Fruit fly (Drosophila melanogaster) whole organism, embryonic: ENCODE results near the gene Polr3H.

ENCODE experiments used
- BEAF-32 ChIP-seq: fragments of 200-800 bp; sonication (Bioruptor generic); optimal IDR thresholded peaks from 3 replicates; lab custom pipeline; 2017; ENCODE audit warnings: missing biosample characterization, missing genetic modification characterization, mild to moderate bottlenecking, moderate library complexity, missing genetic modification reagents
- CG11085 ChIP-seq: fragments of 200-800 bp; sonication (Bioruptor generic); IDR thresholded peaks from 2 replicates; pipeline ENCODE4 v1.3.6; 2022; ENCODE audit warnings: missing biosample characterization, missing genetic modification characterization
- CG11696 ChIP-seq: fragments of 200-800 bp; sonication (Bioruptor generic); IDR thresholded peaks from 2 replicates; pipeline ENCODE4 v1.3.6; 2022; ENCODE audit warnings: missing biosample characterization, missing genetic modification characterization
- CG12299 ChIP-seq: fragments of 200-800 bp; sonication (Bioruptor generic); optimal IDR thresholded peaks from 2 replicates; lab custom pipeline; 2018; ENCODE audit warnings: missing biosample characterization, mild to moderate bottlenecking, missing genetic modification characterization
- CG14710 ChIP-seq: fragments of 200-800 bp; sonication (Bioruptor generic); optimal IDR thresholded peaks from 3 replicates; lab custom pipeline; 2019; ENCODE audit warnings: missing biosample characterization, mild to moderate bottlenecking, missing genetic modification characterization, moderate library complexity
- CG17385 ChIP-seq: fragments of 200-800 bp; sonication (Bioruptor generic); optimal IDR thresholded peaks from 3 replicates; lab custom pipeline; 2018; ENCODE audit warnings: missing biosample characterization, mild to moderate bottlenecking, missing genetic modification characterization
- CG17568 ChIP-seq: fragments of 200-800 bp; sonication (Bioruptor generic); optimal IDR thresholded peaks from 2 replicates; lab custom pipeline; 2018; ENCODE audit warnings: missing biosample characterization, mild to moderate bottlenecking, missing genetic modification characterization, moderate library complexity
- CG17829 ChIP-seq: fragments of 200-800 bp; optimal IDR thresholded peaks from 2 replicates; lab custom pipeline; 2019; ENCODE audit warnings: missing biosample characterization, mild to moderate bottlenecking, missing genetic modification characterization, moderate library complexity
- CG2712 ChIP-seq: fragments of 200-800 bp; optimal IDR thresholded peaks from 3 replicates; lab custom pipeline; 2019; ENCODE audit warnings: missing biosample characterization, mild to moderate bottlenecking, missing genetic modification characterization, moderate library complexity
- CG30020 ChIP-seq: fragments of 200-800 bp; optimal IDR thresholded peaks from 2 replicates; lab custom pipeline; 2019; ENCODE audit warnings: missing biosample characterization, mild to moderate bottlenecking, missing genetic modification characterization, moderate library complexity
- CG30403 ChIP-seq: fragments of 200-800 bp; sonication (Bioruptor generic); optimal IDR thresholded peaks from 3 replicates; lab custom pipeline; 2016; ENCODE audit warnings: missing biosample characterization, missing genetic modification characterization
- CG5245 ChIP-seq: fragments of 200-800 bp; sonication (Bioruptor generic); optimal IDR thresholded peaks from 3 replicates; lab custom pipeline; 2016; ENCODE audit warnings: missing biosample characterization, missing genetic modification characterization
- CG6254 ChIP-seq: fragments of 200-800 bp; sonication (Bioruptor generic); optimal IDR thresholded peaks from 3 replicates; lab custom pipeline; 2017; ENCODE audit warnings: mild to moderate bottlenecking, missing biosample characterization, missing genetic modification reagents, missing genetic modification characterization
- CG6683 ChIP-seq: fragments of 200-800 bp; sonication (Bioruptor generic); optimal IDR thresholded peaks from 2 replicates; lab custom pipeline; 2017; ENCODE audit warnings: missing biosample characterization, mild to moderate bottlenecking, missing genetic modification characterization, missing genetic modification reagents
- CG7357 ChIP-seq: fragments of 200-800 bp; sonication (Bioruptor generic); IDR thresholded peaks from 3 replicates; pipeline ENCODE4 v1.3.6; 2022; ENCODE audit warnings: missing biosample characterization, missing genetic modification characterization
- CG7839 ChIP-seq: fragments of 200-800 bp; sonication (Bioruptor generic); optimal IDR thresholded peaks from 3 replicates; lab custom pipeline; 2018; ENCODE audit warnings: missing biosample characterization, mild to moderate bottlenecking, missing genetic modification characterization, moderate library complexity
- CG9797 ChIP-seq: fragments of 200-800 bp; sonication (Bioruptor generic); optimal IDR thresholded peaks from 3 replicates; lab custom pipeline; 2018; ENCODE audit warnings: missing biosample characterization, mild to moderate bottlenecking, missing genetic modification characterization
- CG9817 ChIP-seq: fragments of 200-800 bp; sonication (Bioruptor generic); optimal IDR thresholded peaks from 2 replicates; lab custom pipeline; 2018; ENCODE audit warnings: missing biosample characterization, mild to moderate bottlenecking, missing genetic modification characterization, moderate library complexity
- Camta ChIP-seq: fragments of 200-800 bp; sonication (Bioruptor generic); optimal IDR thresholded peaks from 2 replicates; lab custom pipeline; 2016; ENCODE audit warnings: missing biosample characterization, missing genetic modification characterization
- D ChIP-seq, 2 experiments: fragments of 200-800 bp in 1 of 2; fragments of >200 bp in 1 of 2; sonication (Bioruptor generic) in 1 of 2; optimal IDR thresholded peaks; 2 replicates in 1 of 2; 3 replicates in 1 of 2; lab custom pipeline; 2017; ENCODE audit warnings: mild to moderate bottlenecking in 1 of 2, missing biosample characterization in 1 of 2, missing genetic modification characterization in 1 of 2, missing genetic modification reagents in 1 of 2
- Eip74EF ChIP-seq, 2 experiments: fragments of 200-800 bp in 1 of 2; fragments of >200 bp in 1 of 2; sonication (Bioruptor generic) in 1 of 2; optimal IDR thresholded peaks; 2 replicates each; lab custom pipeline; 2017 to 2019; ENCODE audit warnings: missing biosample characterization in 2 of 2, missing genetic modification characterization in 2 of 2, mild to moderate bottlenecking in 1 of 2, moderate library complexity in 1 of 2
- Gsc ChIP-seq: fragments of 200-800 bp; sonication (Bioruptor generic); IDR thresholded peaks from 2 replicates; pipeline ENCODE4 v1.3.6; 2022; ENCODE audit warnings: missing biosample characterization, missing genetic modification characterization
- HLHmδ ChIP-seq: fragments of 200-800 bp; sonication (Bioruptor generic); optimal IDR thresholded peaks from 2 replicates; lab custom pipeline; 2018; ENCODE audit warnings: missing biosample characterization, mild to moderate bottlenecking, missing genetic modification characterization, moderate library complexity
- HmgD ChIP-seq: fragments of 200-800 bp; sonication (Bioruptor generic); optimal IDR thresholded peaks from 3 replicates; lab custom pipeline; 2016; ENCODE audit warnings: missing biosample characterization, missing genetic modification characterization
- Hr39 ChIP-seq: fragments of >200 bp; optimal IDR thresholded peaks from 2 replicates; lab custom pipeline; 2017
- Hr78 ChIP-seq, 2 experiments: fragments of 200-800 bp in 1 of 2; fragments of >200 bp in 1 of 2; sonication (Bioruptor generic) in 1 of 2; optimal IDR thresholded peaks; 2 replicates each; lab custom pipeline; 2017 to 2019; ENCODE audit warnings: missing biosample characterization in 2 of 2, missing genetic modification characterization in 2 of 2, mild to moderate bottlenecking in 1 of 2, moderate library complexity in 1 of 2
- Hsf ChIP-seq: fragments of 200-800 bp; sonication (Bioruptor generic); optimal IDR thresholded peaks from 3 replicates; lab custom pipeline; 2016; ENCODE audit warnings: missing biosample characterization, missing genetic modification characterization
- Mrtf ChIP-seq: fragments of 200-800 bp; sonication (Bioruptor generic); IDR thresholded peaks from 3 replicates; pipeline ENCODE4 v1.3.6; 2022; ENCODE audit warnings: missing biosample characterization, missing genetic modification characterization
- Nf-YA ChIP-seq: fragments of 200-800 bp; sonication (Bioruptor generic); IDR thresholded peaks from 2 replicates; pipeline ENCODE4 v1.3.6; 2022; ENCODE audit warnings: missing biosample characterization, missing genetic modification characterization
- NfI ChIP-seq: fragments of 200-800 bp; sonication (Bioruptor generic); optimal IDR thresholded peaks from 3 replicates; lab custom pipeline; 2018; ENCODE audit warnings: missing biosample characterization, mild to moderate bottlenecking, missing genetic modification characterization, moderate library complexity
- Side ChIP-seq: fragments of 200-800 bp; sonication (Bioruptor generic); optimal IDR thresholded peaks from 2 replicates; lab custom pipeline; 2016; ENCODE audit warnings: missing biosample characterization, missing genetic modification characterization
- Vsx1 ChIP-seq: fragments of 200-800 bp; sonication (Bioruptor generic); optimal IDR thresholded peaks from 2 replicates; lab custom pipeline; 2017; ENCODE audit warnings: missing biosample characterization, mild to moderate bottlenecking, missing genetic modification characterization, missing genetic modification reagents
- YL-1 ChIP-seq: fragments of 200-800 bp; sonication (Bioruptor generic); optimal IDR thresholded peaks from 3 replicates; lab custom pipeline; 2017; ENCODE audit warnings: missing biosample characterization, mild to moderate bottlenecking, missing genetic modification characterization
- bbx ChIP-seq: fragments of 200-800 bp; sonication (Bioruptor generic); IDR thresholded peaks from 2 replicates; pipeline ENCODE4 v1.3.6; 2022; ENCODE audit warnings: missing biosample characterization, missing genetic modification characterization; ENCODE audit not compliant: partially characterized antibody
- cwo ChIP-seq: fragments of 200-800 bp; sonication (Bioruptor generic); optimal IDR thresholded peaks from 3 replicates; lab custom pipeline; 2017; ENCODE audit warnings: missing biosample characterization, missing genetic modification characterization, mild to moderate bottlenecking, moderate library complexity, missing genetic modification reagents
- disco-r ChIP-seq: fragments of 200-800 bp; sonication (Bioruptor generic); optimal IDR thresholded peaks from 2 replicates; lab custom pipeline; 2016; ENCODE audit warnings: missing biosample characterization, missing genetic modification characterization
- dpn ChIP-seq, 2 experiments: fragments of 200-800 bp; sonication (Bioruptor generic); optimal IDR thresholded peaks; 3 replicates each; lab custom pipeline; 2016; ENCODE audit warnings: missing biosample characterization in 2 of 2, missing genetic modification characterization in 2 of 2
- fd102C ChIP-seq: fragments of 200-800 bp; sonication (Bioruptor generic); optimal IDR thresholded peaks from 2 replicates; lab custom pipeline; 2018; ENCODE audit warnings: missing biosample characterization, mild to moderate bottlenecking, missing genetic modification characterization, moderate library complexity
- gsb-n ChIP-seq: fragments of 200-800 bp; sonication (Bioruptor generic); optimal IDR thresholded peaks from 3 replicates; lab custom pipeline; 2018; ENCODE audit warnings: missing biosample characterization, mild to moderate bottlenecking, missing genetic modification characterization
- gt ChIP-seq: fragments of 200-800 bp; sonication (Bioruptor generic); IDR thresholded peaks from 2 replicates; pipeline ENCODE4 v1.3.6; 2022; ENCODE audit warnings: missing biosample characterization, missing genetic modification characterization
- ken ChIP-seq: fragments of 200-800 bp; sonication (Bioruptor generic); IDR thresholded peaks from 3 replicates; pipeline ENCODE4 v1.3.6; 2022; ENCODE audit warnings: missing biosample characterization, missing genetic modification characterization
- lola ChIP-seq, 3 experiments: fragments of >200 bp in 2 of 3; fragments of 200-800 bp in 1 of 3; sonication (Bioruptor generic) in 1 of 3; optimal IDR thresholded peaks; 2 replicates each; lab custom pipeline; 2017 to 2019; ENCODE audit warnings: missing biosample characterization in 3 of 3, missing genetic modification characterization in 3 of 3, mild to moderate bottlenecking in 1 of 3, moderate library complexity in 1 of 3
- lov ChIP-seq, 2 experiments: fragments of 200-800 bp in 1 of 2; fragments of >200 bp in 1 of 2; sonication (Bioruptor generic) in 1 of 2; IDR thresholded peaks in 1 of 2; optimal IDR thresholded peaks in 1 of 2; 2 replicates in 1 of 2; 3 replicates in 1 of 2; pipeline versions ENCODE4 v1.3.6 to Lab custom; 2017 to 2022; ENCODE audit warnings: missing biosample characterization in 1 of 2, missing genetic modification characterization in 1 of 2
- sens ChIP-seq: fragments of 200-800 bp; sonication (Bioruptor generic); peaks from one replicate; lab custom pipeline; 2016; ENCODE audit warnings: missing biosample characterization, missing genetic modification characterization
- seq ChIP-seq: fragments of 200-800 bp; sonication (Bioruptor generic); IDR thresholded peaks from 2 replicates; pipeline ENCODE4 v1.3.6; 2022; ENCODE audit warnings: missing biosample characterization, missing genetic modification characterization
- ssp ChIP-seq: fragments of 200-800 bp; sonication (Bioruptor generic); IDR thresholded peaks from 2 replicates; pipeline ENCODE4 v1.3.6; 2022; ENCODE audit warnings: missing biosample characterization, missing genetic modification characterization
- tin ChIP-seq: fragments of 200-800 bp; sonication (Bioruptor generic); optimal IDR thresholded peaks from 3 replicates; lab custom pipeline; 2016; ENCODE audit warnings: missing biosample characterization, missing genetic modification characterization
- trh ChIP-seq: fragments of 200-800 bp; sonication (Bioruptor generic); optimal IDR thresholded peaks from 2 replicates; lab custom pipeline; 2016; ENCODE audit warnings: missing biosample characterization, missing genetic modification characterization
- zen ChIP-seq: fragments of 200-800 bp; sonication (Bioruptor generic); optimal IDR thresholded peaks from 3 replicates; lab custom pipeline; 2018; ENCODE audit warnings: missing biosample characterization, mild to moderate bottlenecking, missing genetic modification characterization, moderate library complexity

The Polr3H gene

dm6 chr3L:11691203-11691797 is 42.7 kb downstream of the Polr3H start, which contains the start of the genes Pldn and CG14135 (continued):
- no peak for TF ChIP-seq HmgD (GFP tag; lab: Kevin White, UChicago)
- TF ChIP-seq D (optimal IDR thresholded peaks at IDR 0.05; lab: Kevin White, UChicago) = no peak
- no peak for TF ChIP-seq D (GFP tag; optimal IDR thresholded peaks at IDR 0.05; lab: Kevin White, UChicago)
- TF ChIP-seq CG6683 (GFP tag; lab: Kevin White, UChicago) = no peak
- no peak for TF ChIP-seq Hr39 (lab: Kevin White, UChicago)
- TF ChIP-seq CG12299 (tag; lab: Kevin White, UChicago) = no peak
- no peak for TF ChIP-seq CG7357
- TF ChIP-seq zen = peak; percentile 37
- TF ChIP-seq CG17568 (GFP tag; lab: Kevin White, UChicago) = no peak
- TF ChIP-seq CG11085 (GFP tag; lab: Robert Waterston, UW) = no peak
- TF ChIP-seq Vsx1 (GFP tag; lab: Kevin White, UChicago) = peak; percentile 8
- TF ChIP-seq Nf-YA (GFP tag; lab: Robert Waterston, UW) = no peak
- no peak for TF ChIP-seq CG6254
- no peak for TF ChIP-seq fd102C
- peak; percentile 16 for TF ChIP-seq CG2712 (tag; lab: Kevin White, UChicago)
- TF ChIP-seq CG14710 (tag; lab: Kevin White, UChicago) = peak; percentile 55
- peak; percentile 77 for TF ChIP-seq sens (GFP tag; lab: Kevin White, UChicago)
- no peak for TF ChIP-seq seq (GFP tag; lab: Robert Waterston, UW)
- no peak for TF ChIP-seq gt
- peak; percentile 49 for TF ChIP-seq BEAF-32 (GFP tag; lab: Kevin White, UChicago)
- TF ChIP-seq HLHmδ (GFP tag; lab: Kevin White, UChicago) = no peak
- TF ChIP-seq CG30020 = peak; percentile 24
- TF ChIP-seq trh = no peak
- TF ChIP-seq lov (optimal IDR thresholded peaks at IDR 0.05; lab: Kevin White, UChicago) = no peak
- no peak for TF ChIP-seq lov (GFP tag; IDR thresholded peaks at IDR 0.05; lab: Robert Waterston, UW)
- TF ChIP-seq disco-r (GFP tag; lab: Kevin White, UChicago) = no peak
- no peak for TF ChIP-seq Hsf
- no peak for TF ChIP-seq CG11696
- TF ChIP-seq Gsc (GFP tag; lab: Robert Waterston, UW) = no peak
- no peak for TF ChIP-seq ken (GFP tag; lab: Robert Waterston, UW)
- TF ChIP-seq bbx = no peak
- no peak for TF ChIP-seq Mrtf (GFP tag; lab: Robert Waterston, UW)
- TF ChIP-seq lola (GFP tag; optimal IDR thresholded peaks at IDR 0.05; lab: Kevin White, UChicago) = no peak
- no peak for TF ChIP-seq dpn (GFP tag; optimal IDR thresholded peaks at IDR 0.05; lab: Kevin White, UChicago)
- peak; percentile 10 for TF ChIP-seq CG17829 (tag; lab: Kevin White, UChicago)
- TF ChIP-seq YL-1 (GFP tag; lab: Kevin White, UChicago) = peak; percentile 50
- TF ChIP-seq cwo (GFP tag; lab: Kevin White, UChicago) = no peak
- no peak for TF ChIP-seq CG30403 (GFP tag; lab: Kevin White, UChicago)
- TF ChIP-seq Camta = no peak
- TF ChIP-seq tin (GFP tag; lab: Kevin White, UChicago) = no peak
- peak; percentile 14 for TF ChIP-seq gsb-n (tag; lab: Kevin White, UChicago)
- TF ChIP-seq Eip74EF (GFP tag; optimal IDR thresholded peaks at IDR 0.05; lab: Kevin White, UChicago) = no peak
- no peak for TF ChIP-seq NfI
- TF ChIP-seq CG7839 = no peak
- TF ChIP-seq Hr78 (GFP tag; optimal IDR thresholded peaks at IDR 0.05; lab: Kevin White, UChicago) = no peak
- no peak for TF ChIP-seq ssp
- TF ChIP-seq CG9817 (tag; lab: Kevin White, UChicago) = no peak
- TF ChIP-seq CG5245 (GFP tag; lab: Kevin White, UChicago) = no peak
- TF ChIP-seq Side (GFP tag; lab: Kevin White, UChicago) = no peak
- no peak for TF ChIP-seq CG9797 (GFP tag; lab: Kevin White, UChicago)
- no peak for TF ChIP-seq CG17385
